Fruit fly (Drosophila melanogaster) whole organism, embryonic: ENCODE measurements around the gene smash.
A peak's percentile ranks its signal among the peaks of the same experiment; 100 is the strongest.

Experiments used
- CG10565 ChIP-seq: fragments of 200-800 bp; sonication (Bioruptor generic); optimal IDR thresholded peaks from 3 replicates; lab custom pipeline; 2016; ENCODE audit warnings: missing biosample characterization, mild to moderate bottlenecking, missing genetic modification characterization
- CG11093 ChIP-seq: fragments of 200-800 bp; sonication (Bioruptor generic); IDR thresholded peaks from 3 replicates; pipeline ENCODE4 v1.3.6; 2022; ENCODE audit warnings: missing biosample characterization, missing genetic modification characterization
- CG12071 ChIP-seq: fragments of 200-800 bp; sonication (Bioruptor generic); optimal IDR thresholded peaks from 3 replicates; lab custom pipeline; 2018; ENCODE audit warnings: missing biosample characterization, mild to moderate bottlenecking, missing genetic modification characterization
- CG12391 ChIP-seq: fragments of 200-800 bp; sonication (Bioruptor generic); optimal IDR thresholded peaks from 3 replicates; lab custom pipeline; 2018; ENCODE audit warnings: missing biosample characterization, mild to moderate bottlenecking, missing genetic modification characterization, moderate library complexity
- CG12769 ChIP-seq: fragments of 200-800 bp; sonication (Bioruptor generic); optimal IDR thresholded peaks from 2 replicates; lab custom pipeline; 2019; ENCODE audit warnings: missing biosample characterization, mild to moderate bottlenecking, missing genetic modification characterization, moderate library complexity
- CG13287 ChIP-seq: fragments of 200-800 bp; sonication (Bioruptor generic); IDR thresholded peaks from 2 replicates; pipeline ENCODE4 v1.3.6; 2022; ENCODE audit warnings: missing biosample characterization, missing genetic modification characterization; ENCODE audit not compliant: partially characterized antibody
- CG13296 ChIP-seq: fragments of 200-800 bp; sonication (Bioruptor generic); optimal IDR thresholded peaks from 3 replicates; lab custom pipeline; 2018; ENCODE audit warnings: missing biosample characterization, mild to moderate bottlenecking, missing genetic modification characterization
- CG14014 ChIP-seq: fragments of 200-800 bp; sonication (Bioruptor generic); IDR thresholded peaks from 2 replicates; pipeline ENCODE4 v1.3.6; 2022; ENCODE audit warnings: missing biosample characterization, missing genetic modification characterization
- CG14050 ChIP-seq: fragments of 200-800 bp; sonication (Bioruptor generic); IDR thresholded peaks from 3 replicates; pipeline ENCODE4 v1.3.6; 2022; ENCODE audit warnings: missing biosample characterization, missing genetic modification characterization
- CG14710 ChIP-seq: fragments of 200-800 bp; sonication (Bioruptor generic); optimal IDR thresholded peaks from 3 replicates; lab custom pipeline; 2019; ENCODE audit warnings: missing biosample characterization, mild to moderate bottlenecking, missing genetic modification characterization, moderate library complexity
- CG1602 ChIP-seq: fragments of 200-800 bp; sonication (Bioruptor generic); optimal IDR thresholded peaks from 3 replicates; lab custom pipeline; 2016; ENCODE audit warnings: missing biosample characterization, missing genetic modification characterization
- CG17359 ChIP-seq: fragments of 200-800 bp; sonication (Bioruptor generic); optimal IDR thresholded peaks from 3 replicates; lab custom pipeline; 2018; ENCODE audit warnings: missing biosample characterization, mild to moderate bottlenecking, missing genetic modification characterization, moderate library complexity
- CG18262 ChIP-seq: fragments of 200-800 bp; optimal IDR thresholded peaks from 3 replicates; lab custom pipeline; 2019; ENCODE audit warnings: missing biosample characterization, mild to moderate bottlenecking, missing genetic modification characterization, moderate library complexity
- CG31388 ChIP-seq: fragments of 200-800 bp; sonication (Bioruptor generic); optimal IDR thresholded peaks from 2 replicates; lab custom pipeline; 2016; ENCODE audit warnings: missing biosample characterization, missing genetic modification characterization
- CG32767 ChIP-seq: fragments of 200-800 bp; sonication (Bioruptor generic); IDR thresholded peaks from 2 replicates; pipeline ENCODE4 v1.3.6; 2022; ENCODE audit warnings: missing biosample characterization, missing genetic modification characterization
- CG3281 ChIP-seq: fragments of 200-800 bp; sonication (Bioruptor generic); optimal IDR thresholded peaks from 3 replicates; lab custom pipeline; 2017; ENCODE audit warnings: missing biosample characterization, mild to moderate bottlenecking, missing genetic modification characterization
- CG33213 ChIP-seq: fragments of 200-800 bp; sonication (Bioruptor generic); optimal IDR thresholded peaks from 3 replicates; lab custom pipeline; 2016; ENCODE audit warnings: missing biosample characterization, missing genetic modification characterization
- CG4328 ChIP-seq: fragments of 200-800 bp; sonication (Bioruptor generic); optimal IDR thresholded peaks from 3 replicates; lab custom pipeline; 2017; ENCODE audit warnings: missing biosample characterization, missing genetic modification reagents, missing genetic modification characterization
- CG6254 ChIP-seq: fragments of 200-800 bp; sonication (Bioruptor generic); optimal IDR thresholded peaks from 3 replicates; lab custom pipeline; 2017; ENCODE audit warnings: mild to moderate bottlenecking, missing biosample characterization, missing genetic modification reagents, missing genetic modification characterization
- CG6689 ChIP-seq: fragments of 200-800 bp; sonication (Bioruptor generic); IDR thresholded peaks from 2 replicates; pipeline ENCODE4 v1.3.6; 2022; ENCODE audit warnings: missing biosample characterization, missing genetic modification characterization
- CG6813 ChIP-seq: fragments of 200-800 bp; sonication (Bioruptor generic); optimal IDR thresholded peaks from 2 replicates; lab custom pipeline; 2017; ENCODE audit warnings: missing biosample characterization, missing genetic modification characterization, mild to moderate bottlenecking, moderate library complexity, missing genetic modification reagents
- CG8944 ChIP-seq: fragments of 200-800 bp; sonication (Bioruptor generic); optimal IDR thresholded peaks from 3 replicates; lab custom pipeline; 2016; ENCODE audit warnings: missing biosample characterization, missing genetic modification characterization
- Camta ChIP-seq: fragments of 200-800 bp; sonication (Bioruptor generic); optimal IDR thresholded peaks from 2 replicates; lab custom pipeline; 2016; ENCODE audit warnings: missing biosample characterization, missing genetic modification characterization
- Deaf1 ChIP-seq: fragments of 200-800 bp; optimal IDR thresholded peaks from 3 replicates; lab custom pipeline; 2019; ENCODE audit warnings: missing biosample characterization, mild to moderate bottlenecking, missing genetic modification characterization, moderate library complexity
- Dll ChIP-seq: fragments of 200-800 bp; sonication (Bioruptor generic); IDR thresholded peaks from 4 replicates; pipeline ENCODE4 v1.3.6; 2022; ENCODE audit warnings: missing biosample characterization, missing genetic modification characterization; ENCODE audit not compliant: partially characterized antibody
- Fer3 ChIP-seq: fragments of 200-800 bp; sonication (Bioruptor generic); optimal IDR thresholded peaks from 2 replicates; lab custom pipeline; 2018; ENCODE audit warnings: missing biosample characterization, mild to moderate bottlenecking, missing genetic modification characterization, moderate library complexity
- Hand ChIP-seq: fragments of 200-800 bp; sonication (Bioruptor generic); optimal IDR thresholded peaks from 2 replicates; lab custom pipeline; 2017; ENCODE audit warnings: mild to moderate bottlenecking, missing biosample characterization, missing genetic modification reagents, missing genetic modification characterization
- NC2β ChIP-seq: fragments of 200-800 bp; sonication (Bioruptor generic); optimal IDR thresholded peaks from 2 replicates; lab custom pipeline; 2016; ENCODE audit warnings: missing biosample characterization, missing genetic modification characterization
- NK7.1 ChIP-seq: fragments of 200-800 bp; sonication (Bioruptor generic); optimal IDR thresholded peaks from 3 replicates; lab custom pipeline; 2016; ENCODE audit warnings: missing biosample characterization, missing genetic modification characterization
- Nf-YB ChIP-seq: fragments of 200-800 bp; sonication (Bioruptor generic); optimal IDR thresholded peaks from 3 replicates; lab custom pipeline; 2019; ENCODE audit warnings: missing biosample characterization, mild to moderate bottlenecking, missing genetic modification characterization, moderate library complexity
- NfI ChIP-seq: fragments of 200-800 bp; sonication (Bioruptor generic); optimal IDR thresholded peaks from 3 replicates; lab custom pipeline; 2018; ENCODE audit warnings: missing biosample characterization, mild to moderate bottlenecking, missing genetic modification characterization, moderate library complexity
- ab ChIP-seq: fragments of 200-800 bp; sonication (Bioruptor generic); optimal IDR thresholded peaks from 2 replicates; lab custom pipeline; 2016; ENCODE audit warnings: missing biosample characterization, missing genetic modification characterization
- abd-A ChIP-seq: fragments of 200-800 bp; sonication (Bioruptor generic); optimal IDR thresholded peaks from 3 replicates; lab custom pipeline; 2019; ENCODE audit warnings: missing biosample characterization, mild to moderate bottlenecking, missing genetic modification characterization, moderate library complexity
- aop ChIP-seq: fragments of 200-800 bp; sonication (Bioruptor generic); IDR thresholded peaks from 2 replicates; pipeline ENCODE4 v1.3.6; 2022; ENCODE audit warnings: missing biosample characterization, missing genetic modification characterization
- bab2 ChIP-seq: fragments of 200-800 bp; sonication (Bioruptor generic); optimal IDR thresholded peaks from 2 replicates; lab custom pipeline; 2016; ENCODE audit warnings: missing biosample characterization, missing genetic modification characterization
- cg ChIP-seq: fragments of 200-800 bp; sonication (Bioruptor generic); optimal IDR thresholded peaks from 3 replicates; lab custom pipeline; 2019; ENCODE audit warnings: missing biosample characterization, mild to moderate bottlenecking, missing genetic modification characterization, moderate library complexity
- dimm ChIP-seq: fragments of 200-800 bp; sonication (Bioruptor generic); IDR thresholded peaks from 2 replicates; pipeline ENCODE4 v1.3.6; 2022; ENCODE audit warnings: missing biosample characterization, missing genetic modification characterization
- h ChIP-seq: fragments of >200 bp; optimal IDR thresholded peaks from 2 replicates; lab custom pipeline; 2017
- her ChIP-seq: fragments of 200-800 bp; sonication (Bioruptor generic); optimal IDR thresholded peaks from 2 replicates; lab custom pipeline; 2016; ENCODE audit warnings: missing biosample characterization, missing genetic modification characterization
- ind ChIP-seq: fragments of 200-800 bp; sonication (Bioruptor generic); optimal IDR thresholded peaks from 3 replicates; lab custom pipeline; 2016; ENCODE audit warnings: missing biosample characterization, missing genetic modification characterization
- lbe ChIP-seq: fragments of 200-800 bp; sonication (Bioruptor generic); optimal IDR thresholded peaks from 2 replicates; lab custom pipeline; 2016; ENCODE audit warnings: missing biosample characterization, mild to moderate bottlenecking, missing genetic modification characterization
- maf-S ChIP-seq: fragments of 200-800 bp; sonication (Bioruptor generic); optimal IDR thresholded peaks from 2 replicates; lab custom pipeline; 2016; ENCODE audit warnings: missing biosample characterization, missing genetic modification characterization
- p53 ChIP-seq: fragments of 200-800 bp; sonication (Bioruptor generic); optimal IDR thresholded peaks from 2 replicates; lab custom pipeline; 2016; ENCODE audit warnings: missing biosample characterization, missing genetic modification characterization
- pho ChIP-seq: fragments of 200-800 bp; sonication (Bioruptor generic); optimal IDR thresholded peaks from 2 replicates; lab custom pipeline; 2016; ENCODE audit warnings: missing biosample characterization, missing genetic modification characterization
- pros ChIP-seq: fragments of 200-800 bp; sonication (Bioruptor generic); optimal IDR thresholded peaks from 3 replicates; lab custom pipeline; 2019; ENCODE audit warnings: missing biosample characterization, mild to moderate bottlenecking, missing genetic modification characterization, moderate library complexity
- slbo ChIP-seq: fragments of 200-800 bp; sonication (Bioruptor generic); IDR thresholded peaks from 2 replicates; pipeline ENCODE4 v1.3.6; 2022; ENCODE audit warnings: missing biosample characterization, missing genetic modification characterization
- tap ChIP-seq: fragments of 200-800 bp; optimal IDR thresholded peaks from 3 replicates; lab custom pipeline; 2019; ENCODE audit warnings: missing biosample characterization, mild to moderate bottlenecking, missing genetic modification characterization, moderate library complexity
- toy ChIP-seq: fragments of 200-800 bp; sonication (Bioruptor generic); IDR thresholded peaks from 2 replicates; pipeline ENCODE4 v1.3.6; 2022; ENCODE audit warnings: missing biosample characterization, missing genetic modification characterization
- unc-4 ChIP-seq: fragments of 200-800 bp; sonication (Bioruptor generic); IDR thresholded peaks from 2 replicates; pipeline ENCODE4 v1.3.6; 2022; ENCODE audit warnings: missing biosample characterization, missing genetic modification characterization; ENCODE audit not compliant: partially characterized antibody
- vfl ChIP-seq: fragments of 200-800 bp; sonication (Bioruptor generic); optimal IDR thresholded peaks from 2 replicates; lab custom pipeline; 2016; ENCODE audit warnings: missing biosample characterization, missing genetic modification characterization
- zfh1 ChIP-seq: fragments of 200-800 bp; sonication (Bioruptor generic); IDR thresholded peaks from 3 replicates; pipeline ENCODE4 v1.3.6; 2022; ENCODE audit warnings: missing biosample characterization, missing genetic modification characterization

Gene smash

DNA sequence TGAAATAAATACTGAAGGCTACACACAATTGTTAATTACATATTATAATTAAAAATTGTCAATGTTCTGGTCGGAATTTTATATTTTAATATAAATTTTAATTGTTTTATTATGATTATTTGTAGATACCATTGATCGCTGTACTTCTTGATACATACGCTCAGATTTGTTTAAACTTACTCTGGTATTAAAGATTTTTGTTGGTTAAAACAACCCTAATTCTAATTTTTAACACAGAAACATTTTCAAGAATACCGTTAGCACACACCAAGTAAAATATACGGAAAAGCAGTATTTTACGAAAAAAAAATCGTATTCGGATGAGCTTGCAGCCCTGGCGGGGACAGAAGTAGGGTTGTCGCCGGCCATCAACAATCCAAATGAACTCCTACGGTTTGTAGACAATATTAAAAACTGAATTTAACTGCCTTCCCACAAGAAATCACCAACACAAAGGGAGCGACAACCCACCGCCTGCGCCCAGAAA, 17.7 kb upstream of the smash start, which contains the start of the genes CG9775, MED31 and slx1 (continued):
- TF ChIP-seq CG17359 (tag; lab: Kevin White, UChicago), result peak; percentile 80
- TF ChIP-seq NK7.1 (GFP tag; lab: Kevin White, UChicago), result no peak
- TF ChIP-seq CG14710 (tag; lab: Kevin White, UChicago), result peak; percentile 87
- no peak for TF ChIP-seq CG6813 (GFP tag; lab: Kevin White, UChicago)
- TF ChIP-seq abd-A (tag; lab: Kevin White, UChicago), result no peak
- peak; percentile 81 for TF ChIP-seq NfI
- TF ChIP-seq Fer3 (tag; lab: Kevin White, UChicago), result peak; percentile 81
- TF ChIP-seq CG3281 (GFP tag; lab: Kevin White, UChicago), result peak; percentile 71
- no peak for TF ChIP-seq CG33213
- TF ChIP-seq slbo (GFP tag; lab: Robert Waterston, UW), result peak; percentile 78
- TF ChIP-seq Deaf1 (tag; lab: Kevin White, UChicago), result no peak
- TF ChIP-seq CG31388 (GFP tag; lab: Kevin White, UChicago), result peak; percentile 65
- TF ChIP-seq h (lab: Kevin White, UChicago), result no peak
- TF ChIP-seq tap (tag; lab: Kevin White, UChicago), result peak; percentile 55
- TF ChIP-seq CG12071 (GFP tag; lab: Kevin White, UChicago), result no peak
- no peak for TF ChIP-seq toy (GFP tag; lab: Robert Waterston, UW)
- TF ChIP-seq Nf-YB, result peak; percentile 47
- TF ChIP-seq p53 (GFP tag; lab: Kevin White, UChicago), result no peak
- TF ChIP-seq CG18262 (tag; lab: Kevin White, UChicago), result peak; percentile 86
- TF ChIP-seq CG13287, result no peak
- TF ChIP-seq pros, result no peak
- no peak for TF ChIP-seq aop
- TF ChIP-seq CG1602 (GFP tag; lab: Kevin White, UChicago), result peak; percentile 74
- TF ChIP-seq CG14050 (GFP tag; lab: Robert Waterston, UW), result peak; percentile 60; the same call in 2 of the 3 replicates
- TF ChIP-seq bab2 (GFP tag; lab: Kevin White, UChicago), result peak; percentile 26
- peak; percentile 89 for TF ChIP-seq CG12391 (tag; lab: Kevin White, UChicago)
- peak; percentile 75; the same call in 2 of the 3 replicates for TF ChIP-seq CG11093 (GFP tag; lab: Robert Waterston, UW)
- TF ChIP-seq maf-S (GFP tag; lab: Kevin White, UChicago), result peak; percentile 23
- no peak for TF ChIP-seq Dll (GFP tag; lab: Robert Waterston, UW)
- TF ChIP-seq NC2β (GFP tag; lab: Kevin White, UChicago), result peak; percentile 18
- TF ChIP-seq CG14014 (GFP tag; lab: Robert Waterston, UW), result no peak; the same call in none of the 2 replicates
- no peak for TF ChIP-seq unc-4
- TF ChIP-seq CG4328 (GFP tag; lab: Kevin White, UChicago), result peak; percentile 65
- TF ChIP-seq CG6254 (GFP tag; lab: Kevin White, UChicago), result peak; percentile 65
- TF ChIP-seq CG10565, result no peak
- TF ChIP-seq lbe (GFP tag; lab: Kevin White, UChicago), result peak; percentile 18
- no peak for TF ChIP-seq ab (GFP tag; lab: Kevin White, UChicago)
- TF ChIP-seq pho (GFP tag; lab: Kevin White, UChicago), result peak; percentile 32
- TF ChIP-seq ind (GFP tag; lab: Kevin White, UChicago), result peak; percentile 76
- TF ChIP-seq cg (GFP tag; lab: Kevin White, UChicago), result no peak
- peak; percentile 24 for TF ChIP-seq CG8944 (GFP tag; lab: Kevin White, UChicago)
- TF ChIP-seq vfl (GFP tag; lab: Kevin White, UChicago), result no peak
- TF ChIP-seq CG32767, result no peak
- no peak for TF ChIP-seq her
- TF ChIP-seq Camta (GFP tag; lab: Kevin White, UChicago), result no peak
- TF ChIP-seq CG13296 (GFP tag; lab: Kevin White, UChicago), result peak; percentile 40
- TF ChIP-seq zfh1, result peak; percentile 57; the same call in 2 of the 3 replicates
- peak; percentile 91 for TF ChIP-seq CG6689 (GFP tag; lab: Robert Waterston, UW)
- peak; percentile 22 for TF ChIP-seq CG12769 (tag; lab: Kevin White, UChicago)
- 0 out of 2 replicates have a peak, but pooled peaks have one; percentile 7 for TF ChIP-seq dimm (GFP tag; lab: Robert Waterston, UW)
- TF ChIP-seq Hand (GFP tag; lab: Kevin White, UChicago), result no peak
